In the genomic region with DNA sequence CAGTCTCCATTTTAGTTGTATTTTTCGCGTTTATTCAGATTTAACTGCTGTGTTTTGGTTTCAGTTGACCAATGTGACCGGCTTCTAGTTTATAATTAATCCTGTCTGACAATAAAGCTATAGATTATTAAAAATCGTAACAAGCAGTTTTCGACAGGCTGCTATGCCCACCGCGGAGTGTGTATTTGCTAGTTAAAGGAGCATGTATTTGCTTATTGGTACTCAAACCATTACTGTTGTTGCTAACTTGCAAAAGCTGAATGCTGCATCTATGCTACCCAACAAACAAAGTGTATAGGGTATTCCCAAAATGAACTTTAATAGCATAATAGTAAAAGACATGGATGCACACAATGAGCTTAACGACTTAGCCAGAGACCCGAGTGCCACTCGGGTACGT, we compare ENCODE assay signal across 3 fruit fly cellular contexts.
TF ChIP-seq lines count a peak whose summit lies in the region.

A gene (minus strand): TSS at position 100 of the 400 bp plus-strand sequence.

TF ChIP-seq in whole organism, adult, 20 proteins besides CTCF, POLR2A, EP300 and RAD21 (continued from another document):
- TF ChIP-seq toe (GFP tag; optimal IDR thresholded peaks at IDR 0.05; lab: Kevin White, UChicago) (no peak), CG14711 (tag; optimal IDR thresholded peaks at IDR 0.05; lab: Kevin White, UChicago) (no peak), CG33017 (tag; optimal IDR thresholded peaks at IDR 0.05; lab: Kevin White, UChicago) (no peak)

TF ChIP-seq in whole organism, embryonic, 481 proteins besides CTCF, POLR2A, EP300 and RAD21 (continued from another document and continues in another):
- TF ChIP-seq nmo (GFP tag; optimal IDR thresholded peaks at IDR 0.05; lab: Kevin White, UChicago) (peak; percentile 85), CG11456 (GFP tag; IDR thresholded peaks at IDR 0.05; lab: Robert Waterston, UW) (peak; percentile 76), CG12769 (tag; optimal IDR thresholded peaks at IDR 0.05; lab: Kevin White, UChicago) (peak; percentile 82), Hr51 (GFP tag; optimal IDR thresholded peaks at IDR 0.05; lab: Kevin White, UChicago) (peak; percentile 9 to 12), HLH54F (GFP tag; optimal IDR thresholded peaks at IDR 0.05; lab: Kevin White, UChicago) (peak; percentile 62), CG16779 (GFP tag; IDR thresholded peaks at IDR 0.05; lab: Robert Waterston, UW) (no peak), Nf-YA (GFP tag; IDR thresholded peaks at IDR 0.05; lab: Robert Waterston, UW) (no peak), stwl (tag; optimal IDR thresholded peaks at IDR 0.05; lab: Kevin White, UChicago) (peak; percentile 98), schlank (tag; optimal IDR thresholded peaks at IDR 0.05; lab: Kevin White, UChicago) (no peak), CG30020 (tag; optimal IDR thresholded peaks at IDR 0.05; lab: Kevin White, UChicago) (no peak), sens-2 (GFP tag; IDR thresholded peaks at IDR 0.05; lab: Robert Waterston, UW) (no peak), CG12659 (GFP tag; optimal IDR thresholded peaks at IDR 0.05; lab: Kevin White, UChicago) (peak; percentile 66), oc (tag; optimal IDR thresholded peaks at IDR 0.05; lab: Kevin White, UChicago) (peak; percentile 10), her (GFP tag; optimal IDR thresholded peaks at IDR 0.05; lab: Kevin White, UChicago) (peak; percentile 29), slbo (GFP tag; IDR thresholded peaks at IDR 0.05; lab: Robert Waterston, UW) (peak; percentile 72), Rx (GFP tag; IDR thresholded peaks at IDR 0.05; lab: Robert Waterston, UW) (no peak), Drgx (GFP tag; IDR thresholded peaks at IDR 0.05; lab: Robert Waterston, UW) (0 out of 2 replicates have a peak, but pooled peaks have one; percentile 23), wek (GFP tag; optimal IDR thresholded peaks at IDR 0.05; lab: Kevin White, UChicago) (peak; percentile 86), HmgD (GFP tag; optimal IDR thresholded peaks at IDR 0.05; lab: Kevin White, UChicago) (peak; percentile 88), CG6272 (GFP tag; IDR thresholded peaks at IDR 0.05; lab: Robert Waterston, UW) (peak; percentile 33; the same call in 1 of the 2 replicates), ham (GFP tag; IDR thresholded peaks at IDR 0.05; lab: Robert Waterston, UW) (no peak), sqz (GFP tag; optimal IDR thresholded peaks at IDR 0.05; lab: Kevin White, UChicago) (no peak), CG10431 (GFP tag; optimal IDR thresholded peaks at IDR 0.05; lab: Kevin White, UChicago) (no peak), onecut (GFP tag; IDR thresholded peaks at IDR 0.05; lab: Robert Waterston, UW) (0 out of 2 replicates have a peak, but pooled peaks have one; percentile 6), slp2 (GFP tag; optimal IDR thresholded peaks at IDR 0.05; lab: Kevin White, UChicago) (peak; percentile 21), Myb (GFP tag; optimal IDR thresholded peaks at IDR 0.05; lab: Kevin White, UChicago) (peak; percentile 97), exex (tag; optimal IDR thresholded peaks at IDR 0.05; lab: Kevin White, UChicago) (no peak), CG9797 (GFP tag; optimal IDR thresholded peaks at IDR 0.05; lab: Kevin White, UChicago) (peak; percentile 85), BtbVII (GFP tag; optimal IDR thresholded peaks at IDR 0.05; lab: Kevin White, UChicago) (no peak), Fer1 (GFP tag; optimal IDR thresholded peaks at IDR 0.05; lab: Kevin White, UChicago) (no peak), CG14860 (GFP tag; IDR thresholded peaks at IDR 0.05; lab: Robert Waterston, UW; ENCODE audit: partially characterized antibody) (no peak), sna (GFP tag; IDR thresholded peaks at IDR 0.05; lab: Robert Waterston, UW; ENCODE audit: partially characterized antibody) (no peak), wdn (GFP tag; IDR thresholded peaks at IDR 0.05; lab: Robert Waterston, UW) (no peak), Taf1 (GFP tag; IDR thresholded peaks at IDR 0.05; lab: Robert Waterston, UW) (no peak), zen (tag; optimal IDR thresholded peaks at IDR 0.05; lab: Kevin White, UChicago) (peak; percentile 53), gce (GFP tag; IDR thresholded peaks at IDR 0.05; lab: Robert Waterston, UW) (peak; percentile 33; the same call in 1 of the 3 replicates), bowl (GFP tag; IDR thresholded peaks at IDR 0.05; lab: Robert Waterston, UW) (no peak), Doc2 (GFP tag; IDR thresholded peaks at IDR 0.05; lab: Robert Waterston, UW) (no peak), sr (GFP tag; IDR thresholded peaks at IDR 0.05; lab: Robert Waterston, UW) (no peak), CG18011 (GFP tag; optimal IDR thresholded peaks at IDR 0.05; lab: Kevin White, UChicago) (peak; percentile 100), PHDP (tag; optimal IDR thresholded peaks at IDR 0.05; lab: Kevin White, UChicago) (peak; percentile 26), CG3281 (GFP tag; optimal IDR thresholded peaks at IDR 0.05; lab: Kevin White, UChicago) (peak; percentile 12), ase (GFP tag; IDR thresholded peaks at IDR 0.05; lab: Robert Waterston, UW) (peak; percentile 50; the same call in 2 of the 3 replicates), CG32532 (GFP tag; IDR thresholded peaks at IDR 0.05; lab: Robert Waterston, UW) (0 out of 2 replicates have a peak, but pooled peaks have one; percentile 22), Mad (GFP tag; optimal IDR thresholded peaks at IDR 0.05; lab: Kevin White, UChicago) (peak; percentile 60), ara (GFP tag; IDR thresholded peaks at IDR 0.05; lab: Robert Waterston, UW) (no peak), org-1 (GFP tag; optimal IDR thresholded peaks at IDR 0.05; lab: Kevin White, UChicago) (no peak), BEAF-32 (GFP tag; optimal IDR thresholded peaks at IDR 0.05; lab: Kevin White, UChicago) (peak; percentile 56), gfzf (GFP tag; optimal IDR thresholded peaks at IDR 0.05; lab: Kevin White, UChicago) (peak; percentile 100), prd (optimal IDR thresholded peaks at IDR 0.05; lab: Kevin White, UChicago) (no peak), prd (GFP tag; IDR thresholded peaks at IDR 0.05; lab: Robert Waterston, UW) (peak; percentile 46; the same call in 1 of the 3 replicates), cwo (GFP tag; optimal IDR thresholded peaks at IDR 0.05; lab: Kevin White, UChicago) (peak; percentile 4), CG10321 (GFP tag; IDR thresholded peaks at IDR 0.05; lab: Robert Waterston, UW) (no peak), CG12942 (GFP tag; optimal IDR thresholded peaks at IDR 0.05; lab: Kevin White, UChicago) (peak; percentile 35), corto (GFP tag; optimal IDR thresholded peaks at IDR 0.05; lab: Kevin White, UChicago) (no peak), zen2 (GFP tag; IDR thresholded peaks at IDR 0.05; lab: Robert Waterston, UW; ENCODE audit: partially characterized antibody) (no peak), pzg (GFP tag; optimal IDR thresholded peaks at IDR 0.05; lab: Kevin White, UChicago) (peak; percentile 99), Jarid2 (GFP tag; optimal IDR thresholded peaks at IDR 0.05; lab: Kevin White, UChicago) (no peak), ERR (GFP tag; optimal IDR thresholded peaks at IDR 0.05; lab: Kevin White, UChicago) (peak; percentile 57), chif (GFP tag; optimal IDR thresholded peaks at IDR 0.05; lab: Kevin White, UChicago) (peak in 1 of 2 experiments; percentile 70), gsb (GFP tag; IDR thresholded peaks at IDR 0.05; lab: Robert Waterston, UW) (no peak)

TF ChIP-seq in whole organism, wandering third instar larva, 38 proteins besides CTCF, POLR2A, EP300 and RAD21 (continued from another document):
- TF ChIP-seq psq (GFP tag; optimal IDR thresholded peaks at IDR 0.05; lab: Kevin White, UChicago) (no peak), fru (GFP tag; optimal IDR thresholded peaks at IDR 0.05; lab: Kevin White, UChicago) (peak; percentile 78), usp (GFP tag; optimal IDR thresholded peaks at IDR 0.05; lab: Kevin White, UChicago) (no peak)
